Worm (Caenorhabditis elegans) whole organism, young adult: ENCODE results near the gene F37C12.10.

Experiments
- cebp-2 ChIP-seq: fragments of 200-800 bp; sonication (Bioruptor generic); IDR thresholded peaks from 2 replicates; pipeline ENCODE4 v1.3.6; 2022; ENCODE audit warnings: missing genetic modification characterization, missing compliant biosample characterization
- egrh-3 ChIP-seq: fragments of 200-800 bp; sonication (Bioruptor generic); IDR thresholded peaks from 2 replicates; pipeline ENCODE4 v1.3.6; 2022; ENCODE audit warnings: missing genetic modification reagents, missing genetic modification characterization, missing compliant biosample characterization
- ekl-4 ChIP-seq: fragments of 200-800 bp; sonication (Bioruptor generic); IDR thresholded peaks from 2 replicates; pipeline ENCODE4 v1.3.6; 2022; ENCODE audit warnings: missing genetic modification reagents, missing genetic modification characterization, missing compliant biosample characterization
- lin-35 ChIP-seq, 3 experiments: fragments of 150-350 bp in 2 of 3; sonication (generic microtip) in 1 of 3; optimal IDR thresholded peaks; 2 replicates each; lab custom pipeline; 2014 to 2018; ENCODE audit warnings: missing biosample characterization in 3 of 3, missing genetic modification characterization in 3 of 3, missing genetic modification reagents in 3 of 3
- pbrm-1 ChIP-seq: fragments of 200-800 bp; sonication (Bioruptor generic); IDR thresholded peaks from 2 replicates; pipeline ENCODE4 v1.3.6; 2022; ENCODE audit warnings: missing genetic modification reagents, missing genetic modification characterization, missing compliant biosample characterization
- rpc-1 ChIP-seq, 2 experiments: fragments of 150-350 bp in 1 of 2; sonication (generic microtip) in 1 of 2; optimal IDR thresholded peaks; 2 replicates each; lab custom pipeline; 2014 to 2018; ENCODE audit warnings: missing biosample characterization in 1 of 2, missing genetic modification characterization in 1 of 2, missing genetic modification reagents in 1 of 2, missing genotype in 1 of 2
- unc-130 ChIP-seq: sonication (generic microtip); optimal IDR thresholded peaks from 2 replicates; lab custom pipeline; 2016; ENCODE audit warnings: missing genetic modification reagents, missing genetic modification characterization, missing compliant biosample characterization
- zim-3 ChIP-seq: sonication (generic microtip); optimal IDR thresholded peaks from 2 replicates; lab custom pipeline; 2017; ENCODE audit warnings: mild to moderate bottlenecking, missing genetic modification characterization, moderate library complexity, missing compliant biosample characterization
- ztf-18 ChIP-seq: sonication (generic microtip); optimal IDR thresholded peaks from 2 replicates; lab custom pipeline; 2016; ENCODE audit warnings: missing genotype, mild to moderate bottlenecking, missing genetic modification characterization, missing compliant biosample characterization

DNA sequence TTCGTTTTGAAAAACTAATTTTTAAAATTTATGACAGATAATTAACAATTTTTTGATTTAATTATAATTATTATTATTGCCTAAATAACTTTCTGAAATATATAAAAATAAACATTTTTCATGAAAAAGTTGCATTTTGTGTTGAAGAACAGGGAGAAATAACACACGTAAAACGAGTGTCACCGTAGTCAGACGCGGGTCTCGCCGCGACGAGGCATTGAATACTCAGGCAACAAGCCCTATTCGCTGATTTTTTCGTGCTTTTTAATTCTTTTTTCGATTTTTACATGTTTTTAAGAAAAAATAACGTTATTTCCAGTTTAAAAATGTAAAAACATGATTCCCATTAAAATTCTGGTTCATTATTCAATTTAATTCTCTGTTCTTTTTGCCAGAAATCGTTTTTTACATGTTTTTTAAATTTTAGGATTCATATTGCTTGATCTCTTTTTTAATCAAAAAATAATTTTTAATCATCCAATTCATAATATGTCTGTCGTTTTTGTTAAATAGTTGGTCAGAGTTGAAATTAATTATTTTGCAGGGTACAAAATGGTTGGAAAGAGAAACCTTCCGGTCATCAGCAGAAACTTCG lies 19.8 kb upstream of the F37C12.10 start, which contains the start of gene rpl-6:
- peak; percentile 86 for TF ChIP-seq ekl-4 (GFP tag; lab: Robert Waterston, UW)
- TF ChIP-seq unc-130 (GFP tag; lab: Kevin White, UChicago) = no peak
- TF ChIP-seq ztf-18 (tag; lab: Kevin White, UChicago) = peak; percentile 47
- TF ChIP-seq egrh-3 (GFP tag; lab: Robert Waterston, UW) = no peak
- no peak for TF ChIP-seq zim-3 (tag; lab: Kevin White, UChicago)
- TF ChIP-seq pbrm-1 (GFP tag; lab: Robert Waterston, UW) = peak; percentile 72
- no peak for TF ChIP-seq cebp-2 (GFP tag; lab: Robert Waterston, UW)
- peak in 1 of 3 experiments; percentile 86 for TF ChIP-seq lin-35 (GFP tag; optimal IDR thresholded peaks at IDR 0.05; lab: Kevin White, UChicago)
- no peak for TF ChIP-seq rpc-1 (optimal IDR thresholded peaks at IDR 0.05; lab: Kevin White, UChicago)
- TF ChIP-seq rpc-1 (tag; optimal IDR thresholded peaks at IDR 0.05; lab: Kevin White, UChicago) = no peak
